Worm (Caenorhabditis elegans) whole organism, L2 larva: Measurements from ENCODE around the gene mks-5.
A peak's percentile ranks its signal among the peaks of the same experiment; 100 is the strongest.

Source experiments
- F13H6.1 ChIP-seq: sonication (generic microtip); optimal IDR thresholded peaks from 2 replicates; lab custom pipeline; 2016; ENCODE audit warnings: missing genetic modification characterization, missing compliant biosample characterization
- aly-2 ChIP-seq: fragments of 150-350 bp; optimal IDR thresholded peaks from 2 replicates; lab custom pipeline; 2014; ENCODE audit warnings: missing biosample characterization, missing genetic modification characterization
- ceh-82 ChIP-seq: fragments of 150-350 bp; optimal IDR thresholded peaks from 2 replicates; lab custom pipeline; 2014; ENCODE audit warnings: missing biosample characterization, missing genetic modification characterization
- elt-3 ChIP-seq: sonication (generic microtip); optimal IDR thresholded peaks from 2 replicates; lab custom pipeline; 2017; ENCODE audit warnings: missing biosample characterization, missing genetic modification characterization
- fos-1 ChIP-seq: fragments of 150-350 bp; optimal IDR thresholded peaks from 2 replicates; lab custom pipeline; 2014; ENCODE audit warnings: missing biosample characterization, missing genetic modification characterization
- nhr-11 ChIP-seq: fragments of 150-350 bp; optimal IDR thresholded peaks from 2 replicates; lab custom pipeline; 2014; ENCODE audit warnings: missing biosample characterization, missing genetic modification characterization
- nhr-12 ChIP-seq: fragments of 150-350 bp; optimal IDR thresholded peaks from 2 replicates; lab custom pipeline; 2014; ENCODE audit warnings: missing biosample characterization, missing genetic modification characterization
- nhr-21 ChIP-seq: fragments of 150-350 bp; optimal IDR thresholded peaks from 2 replicates; lab custom pipeline; 2014; ENCODE audit warnings: missing biosample characterization, missing genetic modification characterization
- nhr-25 ChIP-seq: fragments of 150-350 bp; sonication (generic microtip); optimal IDR thresholded peaks from 3 replicates; lab custom pipeline; 2014; ENCODE audit warnings: missing biosample characterization, missing genetic modification characterization
- snpc-4 ChIP-seq: fragments of 150-350 bp; optimal IDR thresholded peaks from 2 replicates; lab custom pipeline; 2014; ENCODE audit warnings: missing biosample characterization, missing genetic modification characterization
- zag-1 ChIP-seq: fragments of 150-350 bp; optimal IDR thresholded peaks from 2 replicates; lab custom pipeline; 2014; ENCODE audit warnings: missing biosample characterization, missing genetic modification characterization

DNA sequence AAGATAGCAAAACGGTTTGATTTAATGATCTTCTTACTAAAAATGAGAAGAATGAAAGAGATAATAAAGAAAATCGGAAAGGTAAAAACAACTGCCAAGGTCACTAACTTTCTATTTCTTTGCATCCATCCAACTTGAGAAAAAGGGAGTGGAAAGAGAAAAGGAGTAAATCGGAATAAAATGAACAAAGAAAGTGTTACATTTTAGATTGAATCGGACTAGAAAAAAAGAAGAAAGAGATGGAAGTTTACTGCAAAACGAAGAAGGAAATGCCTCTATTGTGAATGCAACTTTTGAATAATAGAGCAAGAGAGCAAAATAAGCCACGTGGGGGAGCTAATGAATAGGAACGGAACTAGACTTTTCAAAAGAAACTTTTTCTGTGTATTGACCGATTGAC lies 14.0 kb upstream of the mks-5 start:
- no peak for TF ChIP-seq snpc-4 (tag; lab: Kevin White, UChicago)
- no peak for TF ChIP-seq nhr-12 (tag; lab: Kevin White, UChicago)
- no peak for TF ChIP-seq nhr-21
- no peak for TF ChIP-seq fos-1 (tag; lab: Kevin White, UChicago)
- TF ChIP-seq aly-2 (tag; lab: Kevin White, UChicago), result no peak
- no peak for TF ChIP-seq ceh-82
- TF ChIP-seq nhr-25 (tag; lab: Kevin White, UChicago), result peak; percentile 75
- TF ChIP-seq elt-3 (tag; lab: Kevin White, UChicago), result no peak
- TF ChIP-seq zag-1, result no peak
- TF ChIP-seq F13H6.1 (tag; lab: Kevin White, UChicago), result no peak
- TF ChIP-seq nhr-11 (tag; lab: Kevin White, UChicago), result no peak
